Fruit fly (Drosophila melanogaster): Measurements from ENCODE around the gene Nup133.

The Nup133 gene

dm6 chr3R:22667284-22667958, 23.0 kb upstream of the Nup133 start (continued):
- TF ChIP-seq CG31441 (GFP tag; IDR thresholded peaks at IDR 0.05) (peak; percentile 91), Eip74EF (GFP tag; optimal IDR thresholded peaks at IDR 0.05) (peak in 1 of 2 experiments; percentile 76), sna (GFP tag; IDR thresholded peaks at IDR 0.05; ENCODE audit: partially characterized antibody) (no peak), CG3065 (GFP tag; optimal IDR thresholded peaks at IDR 0.05) (peak; percentile 53), CG10462 (GFP tag; optimal IDR thresholded peaks at IDR 0.05) (peak; percentile 62), zen2 (GFP tag; IDR thresholded peaks at IDR 0.05; ENCODE audit: partially characterized antibody) (no peak), CG17186 (GFP tag; optimal IDR thresholded peaks at IDR 0.05) (peak; percentile 32), CG8290 (GFP tag; optimal IDR thresholded peaks at IDR 0.05) (peak; percentile 78), CG8290 (tag; optimal IDR thresholded peaks at IDR 0.05) (no peak), CG8281 (tag; optimal IDR thresholded peaks at IDR 0.05) (peak; percentile 75), Med (GFP tag) (peak; percentile 80), CG13624 (GFP tag; optimal IDR thresholded peaks at IDR 0.05) (peak; percentile 55), Dp (GFP tag; optimal IDR thresholded peaks at IDR 0.05) (no peak), CG11398 (GFP tag; optimal IDR thresholded peaks at IDR 0.05) (peak; percentile 66), Doc3 (GFP tag; IDR thresholded peaks at IDR 0.05; ENCODE audit: partially characterized antibody) (no peak), CG1233 (GFP tag; optimal IDR thresholded peaks at IDR 0.05) (peak; percentile 88), CG32532 (GFP tag; IDR thresholded peaks at IDR 0.05) (0 out of 2 replicates have a peak, but pooled peaks have one; percentile 25), prd (optimal IDR thresholded peaks at IDR 0.05) (no peak), prd (GFP tag; IDR thresholded peaks at IDR 0.05) (peak; percentile 77), CG10654 (GFP tag; optimal IDR thresholded peaks at IDR 0.05) (peak; percentile 83), CG10959 (GFP tag; IDR thresholded peaks at IDR 0.05) (peak; percentile 64), dmrt11E (tag; optimal IDR thresholded peaks at IDR 0.05) (peak; percentile 87), Trl (optimal IDR thresholded peaks at IDR 0.05) (peak; percentile 36 to 56), Trl (GFP tag; optimal IDR thresholded peaks at IDR 0.05) (peak; percentile 15), nom (GFP tag; optimal IDR thresholded peaks at IDR 0.05) (peak; percentile 84), luna (GFP tag; optimal IDR thresholded peaks at IDR 0.05) (no peak), cwo (GFP tag; optimal IDR thresholded peaks at IDR 0.05) (peak; percentile 73), Dbx (GFP tag; IDR thresholded peaks at IDR 0.05) (no peak), fd3F (GFP tag; optimal IDR thresholded peaks at IDR 0.05) (peak; percentile 9), MTF-1 (GFP tag; optimal IDR thresholded peaks at IDR 0.05; ENCODE audit: borderline replicate concordance) (peak; percentile 34), CG7372 (GFP tag; IDR thresholded peaks at IDR 0.05) (peak; percentile 33; the same call in 1 of the 2 replicates), unc-4 (GFP tag; IDR thresholded peaks at IDR 0.05; ENCODE audit: partially characterized antibody) (no peak), CG10543 (GFP tag; optimal IDR thresholded peaks at IDR 0.05) (no peak), CG2678 (tag; optimal IDR thresholded peaks at IDR 0.05) (peak; percentile 94), onecut (GFP tag; IDR thresholded peaks at IDR 0.05) (peak; percentile 72), h (optimal IDR thresholded peaks at IDR 0.05) (no peak), CG9215 (GFP tag; IDR thresholded peaks at IDR 0.05) (peak; percentile 55), CG9797 (GFP tag; optimal IDR thresholded peaks at IDR 0.05) (peak; percentile 6), hb (GFP tag; IDR thresholded peaks at IDR 0.05; ENCODE audit: partially characterized antibody) (no peak), CG2712 (tag; optimal IDR thresholded peaks at IDR 0.05) (peak; percentile 93), ewg (GFP tag; optimal IDR thresholded peaks at IDR 0.05) (peak; percentile 74), Bgb (GFP tag; IDR thresholded peaks at IDR 0.05; ENCODE audit: partially characterized antibody) (no peak), usp (GFP tag; optimal IDR thresholded peaks at IDR 0.05) (no peak), her (GFP tag; optimal IDR thresholded peaks at IDR 0.05) (no peak), ash1 (GFP tag; optimal IDR thresholded peaks at IDR 0.05) (no peak), CG18476 (GFP tag; optimal IDR thresholded peaks at IDR 0.05) (peak; percentile 66), CG9876 (GFP tag; optimal IDR thresholded peaks at IDR 0.05) (peak; percentile 28), CG7357 (GFP tag; IDR thresholded peaks at IDR 0.05) (no peak), CG8478 (optimal IDR thresholded peaks at IDR 0.05) (no peak), lov (optimal IDR thresholded peaks at IDR 0.05) (no peak), lov (GFP tag; IDR thresholded peaks at IDR 0.05) (no peak)
